Worm (Caenorhabditis elegans): ENCODE results near the gene F59B1.8.

F59B1.8 gene

DNA sequence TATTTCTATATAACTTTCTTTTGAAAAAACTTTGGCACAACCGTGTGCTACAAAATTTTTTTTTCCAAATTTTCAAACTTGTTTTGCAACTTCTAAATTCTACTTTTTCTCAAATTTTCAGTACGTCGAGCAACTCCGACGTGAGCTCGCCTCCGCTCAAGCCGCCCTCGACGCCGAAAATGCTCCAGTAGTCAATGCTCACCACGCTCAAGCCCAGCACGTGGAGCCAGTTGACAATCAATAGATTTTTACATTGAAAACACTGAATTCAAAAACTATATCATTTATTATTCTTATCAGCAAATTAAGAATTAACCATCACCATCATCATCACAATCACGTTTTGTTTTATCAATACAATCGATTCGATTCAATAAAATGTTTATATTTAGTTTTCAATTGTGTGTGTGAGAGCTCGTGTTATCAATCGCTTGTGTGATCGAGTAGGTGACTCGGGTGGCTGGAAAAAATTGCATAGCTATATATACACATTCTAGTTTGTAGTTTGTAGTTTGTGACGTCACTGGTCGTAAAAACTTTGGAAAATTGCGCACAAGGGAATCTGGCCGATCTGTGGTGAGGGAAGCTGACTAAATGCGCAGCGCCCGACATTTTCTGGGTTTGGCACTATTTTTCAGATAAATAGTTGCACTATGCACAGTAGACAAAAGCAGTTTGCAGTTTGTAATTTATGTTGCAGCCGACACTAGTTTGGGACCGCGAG, 9.6 kb downstream of the F59B1.8 start:
- no peak for TF ChIP-seq nhr-28 (tag; optimal IDR thresholded peaks at IDR 0.05)
- no peak for TF ChIP-seq egl-5 (tag; optimal IDR thresholded peaks at IDR 0.05)
- no peak for TF ChIP-seq hmg-11 (tag; optimal IDR thresholded peaks at IDR 0.05)
- TF ChIP-seq pqm-1 (tag; optimal IDR thresholded peaks at IDR 0.05) = peak; percentile 87
- TF ChIP-seq ceh-28 (tag; optimal IDR thresholded peaks at IDR 0.05) = peak; percentile 61
- TF ChIP-seq pha-4 (tag; optimal IDR thresholded peaks at IDR 0.05) = peak; percentile 80
- TF ChIP-seq nhr-11 (tag; optimal IDR thresholded peaks at IDR 0.05) = no peak
- no peak for TF ChIP-seq ceh-16 (tag; optimal IDR thresholded peaks at IDR 0.05)
- TF ChIP-seq snpc-4 (tag; optimal IDR thresholded peaks at IDR 0.05) = no peak
- no peak for TF ChIP-seq fkh-10 (GFP tag; optimal IDR thresholded peaks at IDR 0.05)
- no peak for TF ChIP-seq nhr-237 (tag; optimal IDR thresholded peaks at IDR 0.05)
- TF ChIP-seq nhr-76 (tag; optimal IDR thresholded peaks at IDR 0.05) = no peak
- TF ChIP-seq nhr-77 (tag; optimal IDR thresholded peaks at IDR 0.05) = no peak
- TF ChIP-seq nhr-12 (tag; optimal IDR thresholded peaks at IDR 0.05) = no peak
- TF ChIP-seq daf-12 (tag; optimal IDR thresholded peaks at IDR 0.05) = no peak
- TF ChIP-seq fos-1 (tag; optimal IDR thresholded peaks at IDR 0.05) = peak; percentile 11
- TF ChIP-seq mml-1 (tag; optimal IDR thresholded peaks at IDR 0.05) = no peak
- peak; percentile 50 for TF ChIP-seq jun-1 (tag; optimal IDR thresholded peaks at IDR 0.05)
- TF ChIP-seq skn-1 (tag; optimal IDR thresholded peaks at IDR 0.05) = no peak
- TF ChIP-seq nhr-67 (tag; optimal IDR thresholded peaks at IDR 0.05) = no peak
- TF ChIP-seq egl-27 (tag; optimal IDR thresholded peaks at IDR 0.05) = no peak
- no peak for TF ChIP-seq nhr-43 (tag; optimal IDR thresholded peaks at IDR 0.05; ENCODE audit: poor library complexity, severe bottlenecking)
- no peak for TF ChIP-seq lsy-12 (tag; optimal IDR thresholded peaks at IDR 0.05)
- TF ChIP-seq ceh-9 (tag; optimal IDR thresholded peaks at IDR 0.05) = no peak
- no peak for TF ChIP-seq ztf-4 (tag; optimal IDR thresholded peaks at IDR 0.05)
- no peak for TF ChIP-seq ama-1 (optimal IDR thresholded peaks at IDR 0.05)
- peak; percentile 96 for TF ChIP-seq elt-2 (tag; optimal IDR thresholded peaks at IDR 0.05)
- TF ChIP-seq eor-1 (tag; optimal IDR thresholded peaks at IDR 0.05) = no peak
- TF ChIP-seq nfya-1 (tag; optimal IDR thresholded peaks at IDR 0.05; ENCODE audit: insufficient read depth) = peak; percentile 27

DNA sequence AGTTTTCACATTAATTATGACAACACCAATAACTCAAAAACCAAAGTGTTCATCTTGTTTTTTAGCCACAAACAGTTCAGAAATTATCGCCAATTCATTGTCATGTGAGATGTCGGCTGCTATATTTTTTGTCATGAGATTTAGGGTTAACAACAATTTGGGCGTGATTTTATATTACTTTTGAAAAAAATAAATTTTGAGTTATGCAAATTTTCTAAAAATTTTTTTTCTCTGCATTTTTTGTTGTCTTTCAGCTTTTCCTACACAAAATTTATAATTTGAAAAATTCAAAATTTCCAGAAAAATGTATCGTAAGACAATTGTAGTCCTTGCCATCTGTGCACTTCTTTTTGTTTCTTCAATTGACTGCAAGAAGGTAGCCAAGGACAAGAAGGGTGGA, 11.0 kb downstream of the F59B1.8 start, which contains the start of gene F59B1.2:
Gene F59B1.2, plus strand, starts transcription at position 301 of the 400 bp plus-strand sequence.
- no peak for TF ChIP-seq nhr-43 (tag; optimal IDR thresholded peaks at IDR 0.05; ENCODE audit: poor library complexity, severe bottlenecking)
- TF ChIP-seq nhr-25 (tag; optimal IDR thresholded peaks at IDR 0.05) = no peak
- no peak for TF ChIP-seq nhr-67 (tag; optimal IDR thresholded peaks at IDR 0.05)
- TF ChIP-seq nfya-1 (tag; optimal IDR thresholded peaks at IDR 0.05; ENCODE audit: insufficient read depth) = no peak
- no peak for TF ChIP-seq skn-1 (tag; optimal IDR thresholded peaks at IDR 0.05)
- TF ChIP-seq elt-1 (tag; optimal IDR thresholded peaks at IDR 0.05) = no peak
- TF ChIP-seq sea-2 (GFP tag; optimal IDR thresholded peaks at IDR 0.05) = no peak
- no peak for TF ChIP-seq hmg-11 (tag; optimal IDR thresholded peaks at IDR 0.05)
- no peak for TF ChIP-seq mml-1 (tag; optimal IDR thresholded peaks at IDR 0.05)

ce11 chrV:3632249-3633030, 11.6 kb downstream of the F59B1.8 start:
- no peak for TF ChIP-seq unc-62 (GFP tag; optimal IDR thresholded peaks at IDR 0.05)
- peak; percentile 90 for TF ChIP-seq pqm-1 (tag; optimal IDR thresholded peaks at IDR 0.05)
- peak; percentile 94 for TF ChIP-seq elt-2 (tag; optimal IDR thresholded peaks at IDR 0.05)
- TF ChIP-seq jun-1 (tag; optimal IDR thresholded peaks at IDR 0.05) = peak; percentile 24
- TF ChIP-seq pha-4 (tag; optimal IDR thresholded peaks at IDR 0.05) = peak; percentile 28
- TF ChIP-seq nhr-28 (tag; optimal IDR thresholded peaks at IDR 0.05) = no peak
- no peak for TF ChIP-seq unc-39 (tag; optimal IDR thresholded peaks at IDR 0.05)
- TF ChIP-seq skn-1 (tag; optimal IDR thresholded peaks at IDR 0.05) = no peak
- no peak for TF ChIP-seq tbx-2 (tag; optimal IDR thresholded peaks at IDR 0.05)
- peak; percentile 54 for TF ChIP-seq nfya-1 (tag; optimal IDR thresholded peaks at IDR 0.05; ENCODE audit: insufficient read depth)

DNA sequence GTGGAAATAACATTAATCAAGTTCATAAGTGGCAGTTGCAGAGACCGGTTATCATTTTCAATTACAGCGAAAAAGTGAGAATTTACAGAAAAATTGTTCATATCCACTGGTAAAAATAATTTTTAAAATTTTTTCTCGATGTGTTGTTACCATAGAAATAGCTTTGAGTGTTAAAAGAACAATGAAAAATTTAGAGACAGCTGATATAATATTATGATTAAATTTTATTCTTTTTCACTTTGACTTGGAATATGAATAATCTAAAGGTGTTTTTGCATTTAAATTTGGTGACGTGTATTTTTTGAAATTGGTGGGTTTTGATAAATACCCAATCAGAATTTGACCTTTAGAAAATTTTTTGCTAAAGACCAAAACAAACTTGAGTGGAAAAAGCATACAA, 12.5 kb downstream of the F59B1.8 start, which contains the start of gene F59B1.6:
Gene F59B1.6, minus strand, starts transcription at position 101 of the 400 bp plus-strand sequence.
- TF ChIP-seq nhr-28 (tag; optimal IDR thresholded peaks at IDR 0.05) (no peak), nhr-11 (tag; optimal IDR thresholded peaks at IDR 0.05) (no peak), egl-27 (tag; optimal IDR thresholded peaks at IDR 0.05) (no peak), lin-15B (tag; optimal IDR thresholded peaks at IDR 0.05) (no peak), sea-2 (GFP tag; optimal IDR thresholded peaks at IDR 0.05) (no peak), nhr-67 (tag; optimal IDR thresholded peaks at IDR 0.05) (no peak), nfya-1 (tag; optimal IDR thresholded peaks at IDR 0.05; ENCODE audit: insufficient read depth) (no peak), nhr-76 (tag; optimal IDR thresholded peaks at IDR 0.05) (no peak)
